Worm (Caenorhabditis elegans): Measurements from ENCODE around the gene mom-2.

- TF ChIP-seq nhr-76 (tag; optimal IDR thresholded peaks at IDR 0.05) (no peak), fos-1 (tag; optimal IDR thresholded peaks at IDR 0.05) (no peak), nhr-25 (tag; optimal IDR thresholded peaks at IDR 0.05) (no peak), elt-1 (tag; optimal IDR thresholded peaks at IDR 0.05) (no peak), hmg-11 (tag; optimal IDR thresholded peaks at IDR 0.05) (no peak), elt-2 (tag; optimal IDR thresholded peaks at IDR 0.05) (no peak), jun-1 (tag; optimal IDR thresholded peaks at IDR 0.05) (no peak)
These were observed 24.3 kb downstream of the mom-2 start for ce11 chrV:8380076-8380475.
